Worm (Caenorhabditis elegans) whole organism, young adult: ENCODE data around the gene C31B8.16.

Experiments used
- F39B2.1 ChIP-seq: fragments of 200-800 bp; sonication (Bioruptor generic); IDR thresholded peaks from 2 replicates; pipeline ENCODE4 v1.3.6; 2022; ENCODE audit warnings: missing genetic modification reagents, missing genetic modification characterization, missing compliant biosample characterization
- F49E8.2 ChIP-seq: sonication (generic microtip); optimal IDR thresholded peaks from 3 replicates; lab custom pipeline; 2017; ENCODE audit warnings: missing genetic modification characterization, mild to moderate bottlenecking, missing compliant biosample characterization, antibody characterized with exemption, moderate library complexity; ENCODE audit not compliant: insufficient read depth
- Y79H2A.3 ChIP-seq: fragments of 200-800 bp; sonication (Bioruptor generic); conservative IDR thresholded peaks from 2 replicates; pipeline ENCODE4 v1.3.6; 2022; ENCODE audit warnings: missing genetic modification reagents, missing genetic modification characterization, missing compliant biosample characterization
- akir-1 ChIP-seq: fragments of 200-800 bp; sonication (Bioruptor generic); optimal IDR thresholded peaks from 2 replicates; lab custom pipeline; 2018; ENCODE audit warnings: mild to moderate bottlenecking, missing genetic modification characterization, moderate library complexity, missing compliant biosample characterization
- bed-1 ChIP-seq: fragments of 200-800 bp; sonication (Bioruptor generic); IDR thresholded peaks from 2 replicates; pipeline ENCODE4 v1.3.6; 2022; ENCODE audit warnings: missing genetic modification reagents, missing genetic modification characterization, missing compliant biosample characterization
- ceh-58 ChIP-seq: fragments of 200-800 bp; sonication (Bioruptor generic); IDR thresholded peaks from 2 replicates; pipeline ENCODE4 v1.3.6; 2022; ENCODE audit warnings: missing genetic modification characterization, missing compliant biosample characterization
- ceh-79 ChIP-seq: sonication (generic microtip); optimal IDR thresholded peaks from 2 replicates; lab custom pipeline; 2017; ENCODE audit warnings: mild to moderate bottlenecking, missing genetic modification characterization, missing compliant biosample characterization
- dpl-1 ChIP-seq: fragments of 150-350 bp; optimal IDR thresholded peaks from 2 replicates; lab custom pipeline; 2014; ENCODE audit warnings: missing biosample characterization, missing genetic modification reagents, missing genetic modification characterization
- madf-6 ChIP-seq: fragments of 200-800 bp; sonication (Bioruptor generic); IDR thresholded peaks from 2 replicates; pipeline ENCODE4 v1.3.6; 2022; ENCODE audit warnings: missing genetic modification reagents, missing genetic modification characterization, missing compliant biosample characterization
- mxl-1 ChIP-seq: sonication (generic microtip); optimal IDR thresholded peaks from 2 replicates; lab custom pipeline; 2016; ENCODE audit warnings: missing genetic modification characterization, missing compliant biosample characterization
- nfyb-1 ChIP-seq: fragments of 200-800 bp; sonication (Bioruptor generic); IDR thresholded peaks from 2 replicates; pipeline ENCODE4 v1.3.6; 2022; ENCODE audit warnings: missing genetic modification reagents, missing genetic modification characterization, missing compliant biosample characterization
- nhr-90 ChIP-seq: sonication (generic microtip); optimal IDR thresholded peaks from 2 replicates; lab custom pipeline; 2016; ENCODE audit warnings: missing genotype, mild to moderate bottlenecking, missing genetic modification characterization, missing compliant biosample characterization
- rpc-1 ChIP-seq, 2 experiments: fragments of 150-350 bp in 1 of 2; sonication (generic microtip) in 1 of 2; optimal IDR thresholded peaks; 2 replicates each; lab custom pipeline; 2014 to 2018; ENCODE audit warnings: missing biosample characterization in 1 of 2, missing genetic modification characterization in 1 of 2, missing genetic modification reagents in 1 of 2, missing genotype in 1 of 2
- zim-3 ChIP-seq: sonication (generic microtip); optimal IDR thresholded peaks from 2 replicates; lab custom pipeline; 2017; ENCODE audit warnings: mild to moderate bottlenecking, missing genetic modification characterization, moderate library complexity, missing compliant biosample characterization

- TF ChIP-seq nfyb-1 (no peak), zim-3 (tag; lab: Kevin White, UChicago) (no peak), akir-1 (GFP tag; lab: Kevin White, UChicago) (no peak), ceh-58 (GFP tag; lab: Robert Waterston, UW) (no peak), madf-6 (GFP tag; lab: Robert Waterston, UW) (no peak), F49E8.2 (tag; lab: Kevin White, UChicago) (no peak), F39B2.1 (GFP tag; lab: Robert Waterston, UW) (no peak), nhr-90 (no peak), bed-1 (GFP tag; lab: Robert Waterston, UW) (no peak), rpc-1 (optimal IDR thresholded peaks at IDR 0.05; lab: Kevin White, UChicago) (no peak), rpc-1 (tag; optimal IDR thresholded peaks at IDR 0.05; lab: Kevin White, UChicago) (no peak), mxl-1 (no peak), Y79H2A.3 (GFP tag; lab: Robert Waterston, UW) (no peak), ceh-79 (tag; lab: Kevin White, UChicago) (no peak), dpl-1 (GFP tag; lab: Kevin White, UChicago) (no peak)
These were observed 15.7 kb downstream of the C31B8.16 start, which contains the start of gene srh-87 for ce11 chrV:2945602-2946001.
